Worm (Caenorhabditis elegans) whole organism, midembryonic: Measurements from ENCODE around the gene F22B3.5.

ENCODE experiments used
- cog-1 ChIP-seq: sonication (generic microtip); optimal IDR thresholded peaks from 2 replicates; lab custom pipeline; 2016; ENCODE audit warnings: missing genetic modification characterization, missing compliant biosample characterization
- tab-1 ChIP-seq: fragments of 200-800 bp; sonication (Bioruptor generic); IDR thresholded peaks from 2 replicates; pipeline ENCODE4 v1.3.6; 2022; ENCODE audit warnings: missing genetic modification characterization, missing compliant biosample characterization

- no peak for TF ChIP-seq cog-1
- TF ChIP-seq tab-1 (GFP tag; lab: Robert Waterston, UW) = no peak
Measured at ce11 chrIV:11452928-11453327, 36.3 kb upstream of the F22B3.5 start.
